Fruit fly (Drosophila melanogaster) whole organism, embryonic: ENCODE data around the gene Drgx.
A peak's percentile ranks its signal among the peaks of the same experiment; 100 is the strongest.

Experiments used
- Atf-2 ChIP-seq: fragments of 200-800 bp; sonication (Bioruptor generic); optimal IDR thresholded peaks from 2 replicates; lab custom pipeline; 2016; ENCODE audit warnings: missing biosample characterization, missing genetic modification characterization
- Awh ChIP-seq: fragments of 200-800 bp; sonication (Bioruptor generic); IDR thresholded peaks from 2 replicates; pipeline ENCODE4, ENCODE4 v1.3.6; 2022; ENCODE audit warnings: missing biosample characterization, missing genetic modification characterization
- Bteb2 ChIP-seq: fragments of 200-800 bp; sonication (Bioruptor generic); optimal IDR thresholded peaks from 2 replicates; lab custom pipeline; 2016; ENCODE audit warnings: missing biosample characterization, missing genetic modification characterization
- CG10366 ChIP-seq: fragments of 200-800 bp; sonication (Bioruptor generic); IDR thresholded peaks from 2 replicates; pipeline ENCODE4 v1.3.6; 2022; ENCODE audit warnings: missing biosample characterization, missing genetic modification characterization
- CG10979 ChIP-seq: fragments of 200-800 bp; sonication (Bioruptor generic); optimal IDR thresholded peaks from 2 replicates; lab custom pipeline; 2018; ENCODE audit warnings: missing biosample characterization, mild to moderate bottlenecking, missing genetic modification characterization, moderate library complexity
- CG12942 ChIP-seq: fragments of 200-800 bp; sonication (Bioruptor generic); optimal IDR thresholded peaks from 3 replicates; lab custom pipeline; 2016; ENCODE audit warnings: missing biosample characterization, missing genetic modification characterization
- CG13624 ChIP-seq: fragments of 200-800 bp; sonication (Bioruptor generic); optimal IDR thresholded peaks from 2 replicates; lab custom pipeline; 2016; ENCODE audit warnings: missing biosample characterization, missing genetic modification characterization
- CG17385 ChIP-seq: fragments of 200-800 bp; sonication (Bioruptor generic); optimal IDR thresholded peaks from 3 replicates; lab custom pipeline; 2018; ENCODE audit warnings: missing biosample characterization, mild to moderate bottlenecking, missing genetic modification characterization
- CG17802 ChIP-seq: fragments of 200-800 bp; sonication (Bioruptor generic); optimal IDR thresholded peaks from 2 replicates; lab custom pipeline; 2018; ENCODE audit warnings: missing biosample characterization, mild to moderate bottlenecking, missing genetic modification characterization, moderate library complexity
- CG1792 ChIP-seq: fragments of 200-800 bp; sonication (Bioruptor generic); optimal IDR thresholded peaks from 2 replicates; lab custom pipeline; 2016; ENCODE audit warnings: missing biosample characterization, missing genetic modification characterization
- CG18599 ChIP-seq: fragments of 200-800 bp; sonication (Bioruptor generic); optimal IDR thresholded peaks from 3 replicates; lab custom pipeline; 2017; ENCODE audit warnings: missing biosample characterization, missing genetic modification characterization, mild to moderate bottlenecking, moderate library complexity, missing genetic modification reagents
- CG2202 ChIP-seq: fragments of 200-800 bp; sonication (Bioruptor generic); optimal IDR thresholded peaks from 2 replicates; lab custom pipeline; 2018; ENCODE audit warnings: missing biosample characterization, mild to moderate bottlenecking, missing genetic modification characterization
- CG31224 ChIP-seq: fragments of 200-800 bp; sonication (Bioruptor generic); IDR thresholded peaks from 2 replicates; pipeline ENCODE4 v1.3.6; 2022; ENCODE audit warnings: missing biosample characterization, missing genetic modification characterization
- CG3995 ChIP-seq: fragments of 200-800 bp; sonication (Bioruptor generic); optimal IDR thresholded peaks from 3 replicates; lab custom pipeline; 2016; ENCODE audit warnings: missing biosample characterization, missing genetic modification characterization
- CG4282 ChIP-seq: fragments of 200-800 bp; sonication (Bioruptor generic); optimal IDR thresholded peaks from 2 replicates; lab custom pipeline; 2016; ENCODE audit warnings: missing biosample characterization, missing genetic modification characterization
- CG4404 ChIP-seq: fragments of 200-800 bp; sonication (Bioruptor generic); IDR thresholded peaks from 2 replicates; pipeline ENCODE4 v1.3.6; 2022; ENCODE audit warnings: missing biosample characterization, missing genetic modification characterization
- CG4707 ChIP-seq: fragments of 200-800 bp; sonication (Bioruptor generic); optimal IDR thresholded peaks from 2 replicates; lab custom pipeline; 2018; ENCODE audit warnings: missing biosample characterization, mild to moderate bottlenecking, missing genetic modification characterization, moderate library complexity
- CG5245 ChIP-seq: fragments of 200-800 bp; sonication (Bioruptor generic); optimal IDR thresholded peaks from 3 replicates; lab custom pipeline; 2016; ENCODE audit warnings: missing biosample characterization, missing genetic modification characterization
- CG5953 ChIP-seq: fragments of 200-800 bp; sonication (Bioruptor generic); IDR thresholded peaks from 2 replicates; pipeline ENCODE4 v1.3.6; 2022; ENCODE audit warnings: missing biosample characterization, missing genetic modification characterization
- Deaf1 ChIP-seq: fragments of 200-800 bp; optimal IDR thresholded peaks from 3 replicates; lab custom pipeline; 2019; ENCODE audit warnings: missing biosample characterization, mild to moderate bottlenecking, missing genetic modification characterization, moderate library complexity
- Dek ChIP-seq: fragments of 200-800 bp; sonication (Bioruptor generic); optimal IDR thresholded peaks from 3 replicates; lab custom pipeline; 2019; ENCODE audit warnings: missing biosample characterization, mild to moderate bottlenecking, missing genetic modification characterization, moderate library complexity
- Eip74EF ChIP-seq, 2 experiments: fragments of 200-800 bp in 1 of 2; fragments of >200 bp in 1 of 2; sonication (Bioruptor generic) in 1 of 2; optimal IDR thresholded peaks; 2 replicates each; lab custom pipeline; 2017 to 2019; ENCODE audit warnings: missing biosample characterization in 2 of 2, missing genetic modification characterization in 2 of 2, mild to moderate bottlenecking in 1 of 2, moderate library complexity in 1 of 2
- Fer3 ChIP-seq: fragments of 200-800 bp; sonication (Bioruptor generic); optimal IDR thresholded peaks from 2 replicates; lab custom pipeline; 2018; ENCODE audit warnings: missing biosample characterization, mild to moderate bottlenecking, missing genetic modification characterization, moderate library complexity
- Hr39 ChIP-seq: fragments of >200 bp; optimal IDR thresholded peaks from 2 replicates; lab custom pipeline; 2017
- Myb ChIP-seq: fragments of 200-800 bp; sonication (Bioruptor generic); optimal IDR thresholded peaks from 2 replicates; lab custom pipeline; 2016; ENCODE audit warnings: missing biosample characterization, missing genetic modification characterization
- NC2β ChIP-seq: fragments of 200-800 bp; sonication (Bioruptor generic); optimal IDR thresholded peaks from 2 replicates; lab custom pipeline; 2016; ENCODE audit warnings: missing biosample characterization, missing genetic modification characterization
- Nf-YA ChIP-seq: fragments of 200-800 bp; sonication (Bioruptor generic); IDR thresholded peaks from 2 replicates; pipeline ENCODE4 v1.3.6; 2022; ENCODE audit warnings: missing biosample characterization, missing genetic modification characterization
- Nf-YC ChIP-seq: fragments of 200-800 bp; optimal IDR thresholded peaks from 3 replicates; lab custom pipeline; 2019; ENCODE audit warnings: missing biosample characterization, mild to moderate bottlenecking, missing genetic modification characterization, moderate library complexity
- Oaz ChIP-seq: fragments of 200-800 bp; sonication (Bioruptor generic); IDR thresholded peaks from 2 replicates; pipeline ENCODE4 v1.3.6; 2022; ENCODE audit warnings: missing biosample characterization, missing genetic modification characterization
- PHDP ChIP-seq: fragments of 200-800 bp; sonication (Bioruptor generic); optimal IDR thresholded peaks from 3 replicates; lab custom pipeline; 2018; ENCODE audit warnings: missing biosample characterization, mild to moderate bottlenecking, missing genetic modification characterization, moderate library complexity
- Sox100B ChIP-seq: fragments of 200-800 bp; sonication (Bioruptor generic); optimal IDR thresholded peaks from 3 replicates; lab custom pipeline; 2018; ENCODE audit warnings: missing biosample characterization, mild to moderate bottlenecking, missing genetic modification characterization
- TFAM ChIP-seq: fragments of 200-800 bp; sonication (Bioruptor generic); optimal IDR thresholded peaks from 2 replicates; lab custom pipeline; 2017; ENCODE audit warnings: missing biosample characterization, missing genetic modification characterization, inconsistent platforms
- ase ChIP-seq: fragments of 200-800 bp; sonication (Bioruptor generic); IDR thresholded peaks from 3 replicates; pipeline ENCODE4 v1.3.6; 2022; ENCODE audit warnings: missing biosample characterization, missing genetic modification characterization
- corto ChIP-seq: fragments of 200-800 bp; sonication (Bioruptor generic); optimal IDR thresholded peaks from 2 replicates; lab custom pipeline; 2016; ENCODE audit warnings: missing biosample characterization, mild to moderate bottlenecking, missing genetic modification characterization, moderate library complexity
- crol ChIP-seq: fragments of 200-800 bp; sonication (Bioruptor generic); IDR thresholded peaks from 2 replicates; pipeline ENCODE4 v1.3.6; 2022; ENCODE audit warnings: missing biosample characterization, missing genetic modification characterization
- dmrt99B ChIP-seq: fragments of 200-800 bp; sonication (Bioruptor generic); optimal IDR thresholded peaks from 2 replicates; lab custom pipeline; 2018; ENCODE audit warnings: missing biosample characterization, mild to moderate bottlenecking, missing genetic modification characterization, moderate library complexity
- ems ChIP-seq: fragments of 200-800 bp; sonication (Bioruptor generic); optimal IDR thresholded peaks from 3 replicates; lab custom pipeline; 2016; ENCODE audit warnings: missing biosample characterization, missing genetic modification characterization
- en ChIP-seq: fragments of 200-800 bp; sonication (Bioruptor generic); optimal IDR thresholded peaks from 2 replicates; lab custom pipeline; 2016; ENCODE audit warnings: missing biosample characterization, missing genetic modification characterization
- hbn ChIP-seq: fragments of 200-800 bp; sonication (Bioruptor generic); IDR thresholded peaks from 2 replicates; pipeline ENCODE4 v1.3.6; 2022; ENCODE audit warnings: missing biosample characterization, missing genetic modification characterization; ENCODE audit not compliant: partially characterized antibody
- jing ChIP-seq: fragments of 200-800 bp; sonication (Bioruptor generic); optimal IDR thresholded peaks from 2 replicates; lab custom pipeline; 2018; ENCODE audit warnings: missing biosample characterization, mild to moderate bottlenecking, missing genetic modification characterization
- odd ChIP-seq: fragments of 200-800 bp; sonication (Bioruptor generic); optimal IDR thresholded peaks from 2 replicates; lab custom pipeline; 2017; ENCODE audit warnings: missing biosample characterization, mild to moderate bottlenecking, missing genetic modification characterization
- pb ChIP-seq: fragments of 200-800 bp; sonication (Bioruptor generic); optimal IDR thresholded peaks from 3 replicates; lab custom pipeline; 2016; ENCODE audit warnings: missing biosample characterization, missing genetic modification characterization
- phol ChIP-seq: fragments of 200-800 bp; sonication (Bioruptor generic); optimal IDR thresholded peaks from 3 replicates; lab custom pipeline; 2018; ENCODE audit warnings: missing biosample characterization, mild to moderate bottlenecking, missing genetic modification characterization, moderate library complexity
- pita ChIP-seq: fragments of 200-800 bp; sonication (Bioruptor generic); optimal IDR thresholded peaks from 2 replicates; lab custom pipeline; 2017; ENCODE audit warnings: missing biosample characterization, mild to moderate bottlenecking, missing genetic modification characterization
- prd ChIP-seq, 3 experiments: fragments of >200 bp in 2 of 3; fragments of 200-800 bp in 1 of 3; sonication (Bioruptor generic) in 1 of 3; optimal IDR thresholded peaks in 2 of 3; IDR thresholded peaks in 1 of 3; 2 replicates in 2 of 3; 3 replicates in 1 of 3; pipeline versions ENCODE4 v1.3.6 to Lab custom; 2017 to 2022; ENCODE audit warnings: missing biosample characterization in 1 of 3, missing genetic modification characterization in 1 of 3
- salm ChIP-seq: fragments of 200-800 bp; sonication (Bioruptor generic); optimal IDR thresholded peaks from 2 replicates; lab custom pipeline; 2018; ENCODE audit warnings: missing biosample characterization, mild to moderate bottlenecking, missing genetic modification characterization

Gene Drgx

dm6 chr2L:3632047-3632880 is 30.3 kb upstream of the Drgx start (continued):
- TF ChIP-seq ase, result peak; percentile 96
- peak; percentile 94 for TF ChIP-seq CG31224 (GFP tag; lab: Robert Waterston, UW)
- TF ChIP-seq TFAM (GFP tag; lab: Kevin White, UChicago), result peak; percentile 95
- peak; percentile 90 for TF ChIP-seq CG1792
- TF ChIP-seq NC2β (GFP tag; lab: Kevin White, UChicago), result peak; percentile 93
- peak; percentile 99 for TF ChIP-seq CG10979
- TF ChIP-seq Nf-YC (tag; lab: Kevin White, UChicago), result peak; percentile 91
- TF ChIP-seq Myb (GFP tag; lab: Kevin White, UChicago), result peak; percentile 84
- no peak for TF ChIP-seq Hr39
- peak; percentile 89 for TF ChIP-seq CG17385 (GFP tag; lab: Kevin White, UChicago)
- peak; percentile 90 for TF ChIP-seq Sox100B (GFP tag; lab: Kevin White, UChicago)
- TF ChIP-seq odd (GFP tag; lab: Kevin White, UChicago), result peak; percentile 100
- TF ChIP-seq hbn (GFP tag; lab: Robert Waterston, UW), result no peak
- peak; percentile 94 for TF ChIP-seq Oaz (GFP tag; lab: Robert Waterston, UW)
- peak; percentile 90 for TF ChIP-seq CG2202 (tag; lab: Kevin White, UChicago)
- peak; percentile 86 for TF ChIP-seq salm (tag; lab: Kevin White, UChicago)
- TF ChIP-seq Atf-2, result peak; percentile 91
- peak; percentile 89 for TF ChIP-seq Dek (tag; lab: Kevin White, UChicago)
- peak; percentile 91 for TF ChIP-seq corto (GFP tag; lab: Kevin White, UChicago)
- TF ChIP-seq CG4707 (GFP tag; lab: Kevin White, UChicago), result peak; percentile 84
- peak; percentile 97 for TF ChIP-seq CG5953 (GFP tag; lab: Robert Waterston, UW)
- peak; percentile 82 for TF ChIP-seq CG4282
- TF ChIP-seq prd (optimal IDR thresholded peaks at IDR 0.05; lab: Kevin White, UChicago), result no peak
- peak; percentile 99 for TF ChIP-seq prd (GFP tag; IDR thresholded peaks at IDR 0.05; lab: Robert Waterston, UW)
- TF ChIP-seq dmrt99B (tag; lab: Kevin White, UChicago), result peak; percentile 98
- peak; percentile 99 for TF ChIP-seq CG18599
- TF ChIP-seq en (GFP tag; lab: Kevin White, UChicago), result peak; percentile 96
- no peak for TF ChIP-seq pita (GFP tag; lab: Kevin White, UChicago)
- TF ChIP-seq CG17802, result peak; percentile 91
- peak; percentile 78 for TF ChIP-seq crol (GFP tag; lab: Robert Waterston, UW)
- peak; percentile 75 for TF ChIP-seq CG5245 (GFP tag; lab: Kevin White, UChicago)
- peak; percentile 98 for TF ChIP-seq Awh (GFP tag; lab: Robert Waterston, UW)
- TF ChIP-seq phol (tag; lab: Kevin White, UChicago), result peak; percentile 99
- peak; percentile 94 for TF ChIP-seq PHDP
- TF ChIP-seq CG13624, result peak; percentile 95
- TF ChIP-seq Fer3, result peak; percentile 99
- TF ChIP-seq Bteb2 (GFP tag; lab: Kevin White, UChicago), result peak; percentile 89
- peak; percentile 99 for TF ChIP-seq CG4404
- TF ChIP-seq pb (GFP tag; lab: Kevin White, UChicago), result peak; percentile 87
- TF ChIP-seq Eip74EF (GFP tag; optimal IDR thresholded peaks at IDR 0.05; lab: Kevin White, UChicago), result peak in 1 of 2 experiments; percentile 88
- peak; percentile 95 for TF ChIP-seq CG10366 (GFP tag; lab: Robert Waterston, UW)
- TF ChIP-seq CG12942 (GFP tag; lab: Kevin White, UChicago), result peak; percentile 88
- peak; percentile 95 for TF ChIP-seq Deaf1
- peak; percentile 99 for TF ChIP-seq jing (GFP tag; lab: Kevin White, UChicago)
- peak; percentile 83 for TF ChIP-seq CG3995 (GFP tag; lab: Kevin White, UChicago)
- TF ChIP-seq ems (GFP tag; lab: Kevin White, UChicago), result peak; percentile 91
- peak; percentile 89 for TF ChIP-seq Nf-YA
